Fruit fly (Drosophila melanogaster) whole organism, adult: Measurements from ENCODE around the gene CG14968.

Experiments
- CG12768 ChIP-seq: fragments of 200-800 bp; sonication (Bioruptor generic); optimal IDR thresholded peaks from 2 replicates; lab custom pipeline; 2017; ENCODE audit warnings: missing biosample characterization, missing genetic modification characterization, mild to moderate bottlenecking, moderate library complexity, missing genetic modification reagents
- CG14711 ChIP-seq: fragments of 200-800 bp; sonication (Bioruptor generic); optimal IDR thresholded peaks from 2 replicates; lab custom pipeline; 2018; ENCODE audit warnings: missing biosample characterization, mild to moderate bottlenecking, missing genetic modification characterization, moderate library complexity
- CG1620 ChIP-seq: fragments of 200-800 bp; sonication (Bioruptor generic); optimal IDR thresholded peaks from 2 replicates; lab custom pipeline; 2016; ENCODE audit warnings: missing biosample characterization, missing genetic modification characterization
- CG33017 ChIP-seq: fragments of 200-800 bp; sonication (Bioruptor generic); optimal IDR thresholded peaks from 2 replicates; lab custom pipeline; 2018; ENCODE audit warnings: missing biosample characterization, mild to moderate bottlenecking, missing genetic modification characterization, moderate library complexity
- CG5204 ChIP-seq: fragments of 200-800 bp; sonication (Bioruptor generic); optimal IDR thresholded peaks from 2 replicates; lab custom pipeline; 2016; ENCODE audit warnings: missing biosample characterization, missing genetic modification characterization
- CG7045 ChIP-seq: fragments of 200-800 bp; sonication (Bioruptor generic); optimal IDR thresholded peaks from 2 replicates; lab custom pipeline; 2017; ENCODE audit warnings: missing biosample characterization, mild to moderate bottlenecking, missing genetic modification characterization
- Crg-1 ChIP-seq: fragments of 200-800 bp; sonication (Bioruptor generic); optimal IDR thresholded peaks from 2 replicates; lab custom pipeline; 2016; ENCODE audit warnings: missing biosample characterization, missing genetic modification characterization
- Hr96 ChIP-seq: fragments of 200-800 bp; sonication (Bioruptor generic); optimal IDR thresholded peaks from 2 replicates; lab custom pipeline; 2016; ENCODE audit warnings: missing biosample characterization, missing genetic modification characterization
- bab1 ChIP-seq: fragments of 200-800 bp; sonication (Bioruptor generic); optimal IDR thresholded peaks from 3 replicates; lab custom pipeline; 2019; ENCODE audit warnings: missing biosample characterization, mild to moderate bottlenecking, missing genetic modification characterization, moderate library complexity
- cic ChIP-seq: fragments of 200-800 bp; sonication (Bioruptor generic); optimal IDR thresholded peaks from 2 replicates; lab custom pipeline; 2017; ENCODE audit warnings: missing biosample characterization, mild to moderate bottlenecking, missing genetic modification characterization, moderate library complexity
- kay ChIP-seq: fragments of 200-800 bp; sonication (Bioruptor generic); peaks from one replicate; lab custom pipeline; 2016; ENCODE audit warnings: missing biosample characterization, missing genetic modification characterization, borderline replicate concordance
- pad ChIP-seq: fragments of 200-800 bp; sonication (Bioruptor generic); optimal IDR thresholded peaks from 3 replicates; lab custom pipeline; 2017; ENCODE audit warnings: missing biosample characterization, missing genetic modification characterization, mild to moderate bottlenecking, moderate library complexity, missing genetic modification reagents
- toe ChIP-seq: fragments of 200-800 bp; sonication (Bioruptor generic); optimal IDR thresholded peaks from 2 replicates; lab custom pipeline; 2016; ENCODE audit warnings: missing biosample characterization, missing genetic modification characterization

- TF ChIP-seq cic (GFP tag; lab: Kevin White, UChicago) (no peak), CG1620 (no peak), CG33017 (no peak), kay (GFP tag; lab: Kevin White, UChicago) (no peak), CG5204 (GFP tag; lab: Kevin White, UChicago) (no peak), bab1 (peak; percentile 3), CG7045 (GFP tag; lab: Kevin White, UChicago) (no peak), toe (no peak), Hr96 (GFP tag; lab: Kevin White, UChicago) (no peak), pad (GFP tag; lab: Kevin White, UChicago) (no peak), CG12768 (no peak), CG14711 (tag; lab: Kevin White, UChicago) (no peak), Crg-1 (GFP tag; lab: Kevin White, UChicago) (no peak)
These were observed 47.8 kb upstream of the CG14968 start for dm6 chr3L:3350572-3351343.
